Worm (Caenorhabditis elegans) whole organism, midembryonic: ENCODE data around the gene T26H5.10.

ENCODE experiments used
- T22C8.4 ChIP-seq: fragments of 200-800 bp; sonication (Bioruptor generic); IDR thresholded peaks from 2 replicates; pipeline ENCODE4 v1.3.6; 2022; ENCODE audit warnings: missing genetic modification characterization, missing compliant biosample characterization
- cog-1 ChIP-seq: sonication (generic microtip); optimal IDR thresholded peaks from 2 replicates; lab custom pipeline; 2016; ENCODE audit warnings: missing genetic modification characterization, missing compliant biosample characterization
- flt-1 ChIP-seq: fragments of 200-800 bp; sonication (Bioruptor generic); IDR thresholded peaks from 2 replicates; pipeline ENCODE4 v1.3.6; 2022; ENCODE audit warnings: missing genetic modification characterization, missing compliant biosample characterization
- klf-2 ChIP-seq: fragments of 200-800 bp; sonication (Bioruptor generic); conservative IDR thresholded peaks from 2 replicates; pipeline ENCODE4 v1.3.6; 2022; ENCODE audit warnings: missing genetic modification reagents, missing genetic modification characterization, missing compliant biosample characterization
- med-1 ChIP-seq: sonication (generic microtip); optimal IDR thresholded peaks from 2 replicates; lab custom pipeline; 2017; ENCODE audit warnings: missing genetic modification characterization, mild to moderate bottlenecking, missing compliant biosample characterization, antibody characterized with exemption, missing genetic modification reagents; ENCODE audit not compliant: insufficient read depth
- ref-1 ChIP-seq: fragments of 200-800 bp; sonication (Bioruptor generic); conservative IDR thresholded peaks from 2 replicates; pipeline ENCODE4 v1.3.6; 2022; ENCODE audit warnings: missing genetic modification reagents, missing genetic modification characterization, missing compliant biosample characterization
- tab-1 ChIP-seq: fragments of 200-800 bp; sonication (Bioruptor generic); IDR thresholded peaks from 2 replicates; pipeline ENCODE4 v1.3.6; 2022; ENCODE audit warnings: missing genetic modification characterization, missing compliant biosample characterization
- ztf-23 ChIP-seq: fragments of 200-800 bp; sonication (Bioruptor generic); IDR thresholded peaks from 2 replicates; pipeline ENCODE4 v1.3.6; 2022; ENCODE audit warnings: missing genetic modification reagents, missing genetic modification characterization, missing compliant biosample characterization
- ztf-29 ChIP-seq: fragments of 200-800 bp; sonication (Bioruptor generic); IDR thresholded peaks from 2 replicates; pipeline ENCODE4 v1.3.6; 2022; ENCODE audit warnings: missing genetic modification reagents, missing genetic modification characterization, missing compliant biosample characterization

The T26H5.10 gene

ce11 chrV:15448865-15449264, 5.3 kb upstream of the T26H5.10 start, which contains the start of gene T26H5.14:
TSS of gene T26H5.14 (plus strand) at chrV:15449165.
- TF ChIP-seq ztf-23 (GFP tag; lab: Robert Waterston, UW) (no peak), T22C8.4 (GFP tag; lab: Robert Waterston, UW) (no peak), ref-1 (no peak), klf-2 (GFP tag; lab: Robert Waterston, UW) (no peak)

ce11 chrV:15448408-15448807, 4.8 kb upstream of the T26H5.10 start, which contains the start of gene T26H5.4:
TSS of gene T26H5.4 (minus strand) at chrV:15448701.
- TF ChIP-seq med-1 (GFP tag; lab: Kevin White, UChicago) (no peak), klf-2 (GFP tag; lab: Robert Waterston, UW) (no peak), ref-1 (no peak), flt-1 (GFP tag; lab: Robert Waterston, UW) (no peak), cog-1 (tag; lab: Kevin White, UChicago) (no peak), ztf-29 (no peak), ztf-23 (GFP tag; lab: Robert Waterston, UW) (no peak), T22C8.4 (GFP tag; lab: Robert Waterston, UW) (no peak), tab-1 (GFP tag; lab: Robert Waterston, UW) (no peak)

ce11 chrV:15445437-15445836, 1.8 kb upstream of the T26H5.10 start, which contains the start of gene srh-239:
TSS of gene srh-239 (plus strand) at chrV:15445737.
- no peak for TF ChIP-seq med-1 (GFP tag; lab: Kevin White, UChicago)
- TF ChIP-seq flt-1 (GFP tag; lab: Robert Waterston, UW): no peak
- TF ChIP-seq ztf-29: no peak
- TF ChIP-seq tab-1 (GFP tag; lab: Robert Waterston, UW): no peak
- TF ChIP-seq klf-2 (GFP tag; lab: Robert Waterston, UW): no peak
- no peak for TF ChIP-seq ref-1
- no peak for TF ChIP-seq T22C8.4 (GFP tag; lab: Robert Waterston, UW)
- TF ChIP-seq cog-1 (tag; lab: Kevin White, UChicago): no peak
- no peak for TF ChIP-seq ztf-23 (GFP tag; lab: Robert Waterston, UW)

ce11 chrV:15444615-15445014, 1.0 kb upstream of the T26H5.10 start, which contains the start of gene T26H5.9:
TSS of gene T26H5.9 (plus strand) at chrV:15444916.
- TF ChIP-seq T22C8.4 (GFP tag; lab: Robert Waterston, UW): no peak
- no peak for TF ChIP-seq ztf-29
- no peak for TF ChIP-seq klf-2 (GFP tag; lab: Robert Waterston, UW)
- no peak for TF ChIP-seq ref-1
- no peak for TF ChIP-seq med-1 (GFP tag; lab: Kevin White, UChicago)
- no peak for TF ChIP-seq ztf-23 (GFP tag; lab: Robert Waterston, UW)
- TF ChIP-seq tab-1 (GFP tag; lab: Robert Waterston, UW): no peak
- no peak for TF ChIP-seq cog-1 (tag; lab: Kevin White, UChicago)
- no peak for TF ChIP-seq flt-1 (GFP tag; lab: Robert Waterston, UW)

- TF ChIP-seq ref-1 (no peak), flt-1 (GFP tag; lab: Robert Waterston, UW) (no peak), klf-2 (GFP tag; lab: Robert Waterston, UW) (no peak)
Measured at ce11 chrV:15444188-15444587, 580 bp upstream of the T26H5.10 start, which contains the start of gene T26H5.11. TSS of gene T26H5.11 (minus strand) at chrV:15444288.

DNA sequence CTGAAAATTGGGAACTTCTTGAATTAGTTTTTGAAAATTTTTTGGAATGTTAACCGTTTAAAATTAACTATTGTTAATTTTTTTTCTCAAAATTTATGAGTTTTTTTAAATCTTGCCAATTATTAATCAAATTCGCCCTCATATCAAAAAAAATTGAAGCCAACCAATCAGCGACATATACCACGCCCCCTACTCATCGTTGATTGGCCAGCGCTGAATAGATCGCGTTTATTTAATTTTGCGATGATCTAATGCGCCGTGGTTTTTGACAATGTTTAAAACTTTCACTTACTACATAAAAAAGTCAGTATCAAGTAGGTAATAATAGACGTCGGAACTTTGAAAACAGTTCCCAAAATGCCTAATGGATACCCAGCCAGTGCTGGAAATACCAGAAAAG, 1.2 kb downstream of the T26H5.10 start:
- TF ChIP-seq cog-1 (tag; lab: Kevin White, UChicago) (no peak), med-1 (GFP tag; lab: Kevin White, UChicago) (no peak), T22C8.4 (GFP tag; lab: Robert Waterston, UW) (no peak), ztf-23 (GFP tag; lab: Robert Waterston, UW) (no peak), klf-2 (GFP tag; lab: Robert Waterston, UW) (no peak), flt-1 (GFP tag; lab: Robert Waterston, UW) (no peak), ztf-29 (no peak), tab-1 (GFP tag; lab: Robert Waterston, UW) (no peak), ref-1 (no peak)

DNA sequence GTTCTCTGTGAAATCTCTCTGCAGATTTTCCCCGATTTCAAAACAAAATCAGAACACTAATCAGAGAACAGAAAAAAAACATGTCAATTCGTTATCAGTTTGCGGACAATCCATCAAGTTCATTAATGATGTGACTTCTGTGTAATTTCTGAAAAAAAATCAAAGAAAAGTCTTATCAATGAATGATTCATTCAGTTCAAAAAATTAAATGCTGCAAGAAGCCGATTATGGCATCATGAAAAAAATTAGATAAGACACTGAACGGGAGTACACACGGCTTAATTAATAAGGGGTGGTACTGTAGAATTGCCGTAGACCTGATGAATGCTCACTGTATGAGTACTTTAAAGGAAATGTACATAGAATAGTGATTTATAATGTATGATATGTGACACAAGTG, 7.5 kb downstream of the T26H5.10 start:
- TF ChIP-seq ztf-23 (GFP tag; lab: Robert Waterston, UW): no peak
- TF ChIP-seq med-1 (GFP tag; lab: Kevin White, UChicago): no peak
- TF ChIP-seq klf-2 (GFP tag; lab: Robert Waterston, UW): no peak
- no peak for TF ChIP-seq T22C8.4 (GFP tag; lab: Robert Waterston, UW)
- TF ChIP-seq tab-1 (GFP tag; lab: Robert Waterston, UW): no peak
- TF ChIP-seq cog-1 (tag; lab: Kevin White, UChicago): no peak
- TF ChIP-seq ztf-29: no peak
- no peak for TF ChIP-seq ref-1
- no peak for TF ChIP-seq flt-1 (GFP tag; lab: Robert Waterston, UW)

ce11 chrV:15434647-15435046, 9.0 kb downstream of the T26H5.10 start:
- no peak for TF ChIP-seq flt-1 (GFP tag; lab: Robert Waterston, UW)
- no peak for TF ChIP-seq klf-2 (GFP tag; lab: Robert Waterston, UW)
- TF ChIP-seq tab-1 (GFP tag; lab: Robert Waterston, UW): no peak
- no peak for TF ChIP-seq ztf-23 (GFP tag; lab: Robert Waterston, UW)
- no peak for TF ChIP-seq med-1 (GFP tag; lab: Kevin White, UChicago)
- no peak for TF ChIP-seq cog-1 (tag; lab: Kevin White, UChicago)
- TF ChIP-seq T22C8.4 (GFP tag; lab: Robert Waterston, UW): no peak
- TF ChIP-seq ref-1: no peak
- no peak for TF ChIP-seq ztf-29

ce11 chrV:15432457-15432856, 11.2 kb downstream of the T26H5.10 start, which contains the start of gene T26H5.8:
TSS of gene T26H5.8 (minus strand) at chrV:15432726.
- TF ChIP-seq T22C8.4 (GFP tag; lab: Robert Waterston, UW) (no peak), flt-1 (GFP tag; lab: Robert Waterston, UW) (no peak), ztf-23 (GFP tag; lab: Robert Waterston, UW) (no peak), tab-1 (GFP tag; lab: Robert Waterston, UW) (no peak), klf-2 (GFP tag; lab: Robert Waterston, UW) (no peak), ztf-29 (no peak), cog-1 (tag; lab: Kevin White, UChicago) (no peak), ref-1 (no peak), med-1 (GFP tag; lab: Kevin White, UChicago) (no peak)
